Worm (Caenorhabditis elegans) whole organism, young adult: ENCODE measurements around the gene C27A7.5.
"Not testable (repeated sequence)": the region's sequence is repeated elsewhere in the genome, so short reads cannot be mapped to it uniquely, and the experiment has no call there.

Experiments
- F49E8.2 ChIP-seq: sonication (generic microtip); optimal IDR thresholded peaks from 3 replicates; lab custom pipeline; 2017; ENCODE audit warnings: missing genetic modification characterization, mild to moderate bottlenecking, missing compliant biosample characterization, antibody characterized with exemption, moderate library complexity; ENCODE audit not compliant: insufficient read depth
- T26A5.8 ChIP-seq: sonication (generic microtip); optimal IDR thresholded peaks from 2 replicates; lab custom pipeline; 2016; ENCODE audit warnings: missing genetic modification characterization, missing compliant biosample characterization
- Y67H2A.10 ChIP-seq: fragments of 200-800 bp; sonication (Bioruptor generic); conservative IDR thresholded peaks from 2 replicates; pipeline ENCODE4 v1.3.6; 2022; ENCODE audit warnings: missing genetic modification reagents, missing genetic modification characterization, missing compliant biosample characterization
- ama-1 ChIP-seq, 3 experiments: fragments of 150-350 bp in 1 of 3; sonication (generic microtip) in 2 of 3; optimal IDR thresholded peaks; 2 replicates each; lab custom pipeline; 2014 to 2018; ENCODE audit warnings: missing biosample characterization in 2 of 3, missing genetic modification characterization in 2 of 3, missing genetic modification reagents in 2 of 3
- cebp-2 ChIP-seq: fragments of 200-800 bp; sonication (Bioruptor generic); IDR thresholded peaks from 2 replicates; pipeline ENCODE4 v1.3.6; 2022; ENCODE audit warnings: missing genetic modification characterization, missing compliant biosample characterization
- dpff-1 ChIP-seq: sonication (generic microtip); optimal IDR thresholded peaks from 2 replicates; lab custom pipeline; 2017; ENCODE audit warnings: mild to moderate bottlenecking, missing genetic modification characterization, missing compliant biosample characterization
- dpl-1 ChIP-seq: fragments of 150-350 bp; optimal IDR thresholded peaks from 2 replicates; lab custom pipeline; 2014; ENCODE audit warnings: missing biosample characterization, missing genetic modification reagents, missing genetic modification characterization
- hmg-20 ChIP-seq: fragments of 200-800 bp; sonication (Bioruptor generic); IDR thresholded peaks from 2 replicates; pipeline ENCODE4 v1.3.6; 2022; ENCODE audit warnings: missing genetic modification reagents, missing genetic modification characterization, missing compliant biosample characterization
- lag-1 ChIP-seq: fragments of 200-800 bp; sonication (Bioruptor generic); IDR thresholded peaks from 2 replicates; pipeline ENCODE4 v1.3.6; 2022; ENCODE audit warnings: missing genetic modification reagents, missing genetic modification characterization, missing compliant biosample characterization
- lsl-1 ChIP-seq: fragments of 200-800 bp; sonication (Bioruptor generic); optimal IDR thresholded peaks from 2 replicates; lab custom pipeline; 2018; ENCODE audit warnings: mild to moderate bottlenecking, missing genetic modification characterization, moderate library complexity, missing compliant biosample characterization
- madf-6 ChIP-seq: fragments of 200-800 bp; sonication (Bioruptor generic); IDR thresholded peaks from 2 replicates; pipeline ENCODE4 v1.3.6; 2022; ENCODE audit warnings: missing genetic modification reagents, missing genetic modification characterization, missing compliant biosample characterization
- mel-28 ChIP-seq: sonication (generic microtip); optimal IDR thresholded peaks from 2 replicates; lab custom pipeline; 2016; ENCODE audit warnings: borderline replicate concordance, mild to moderate bottlenecking, missing genetic modification characterization, missing compliant biosample characterization
- snpc-4 ChIP-seq, 5 experiments: fragments of 150-350 bp in 1 of 5; sonication (generic microtip) in 4 of 5; optimal IDR thresholded peaks; 2 replicates each; lab custom pipeline; 2014 to 2018; ENCODE audit warnings: missing genetic modification characterization in 5 of 5, missing biosample characterization in 3 of 5, antibody characterized with exemption in 2 of 5, mild to moderate bottlenecking in 2 of 5, missing compliant biosample characterization in 2 of 5, missing genotype in 2 of 5, moderate library complexity in 2 of 5, missing genetic modification reagents in 1 of 5

DNA sequence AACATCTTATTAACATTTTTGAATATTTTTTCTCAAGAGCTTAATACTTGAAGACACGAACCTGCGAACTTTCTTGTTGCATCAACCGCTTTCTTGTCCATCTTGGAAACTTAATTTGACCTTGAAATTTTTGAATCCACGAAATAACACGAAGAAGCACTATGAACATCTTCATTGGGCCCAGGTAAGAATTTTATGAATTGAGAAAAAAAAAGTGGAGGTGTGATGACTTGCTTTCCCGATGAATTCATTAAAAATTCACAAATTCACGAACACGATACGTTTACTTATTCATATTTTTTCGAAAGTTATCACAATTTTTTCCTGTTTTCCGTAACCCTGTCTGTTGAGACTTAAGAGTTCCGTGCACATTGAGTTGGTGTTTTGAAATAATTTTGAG lies 31.4 kb downstream of the C27A7.5 start, which contains the start of gene C27A7.6:
- not testable (repeated sequence) for TF ChIP-seq madf-6; mel-28 (tag; lab: Kevin White, UChicago); lsl-1; ama-1 (optimal IDR thresholded peaks at IDR 0.05; lab: Kevin White, UChicago); ama-1 (GFP tag; optimal IDR thresholded peaks at IDR 0.05; lab: Kevin White, UChicago); T26A5.8 (tag; lab: Kevin White, UChicago); F49E8.2 (tag; lab: Kevin White, UChicago); Y67H2A.10 (GFP tag; lab: Robert Waterston, UW); dpl-1; dpff-1; hmg-20 (GFP tag; lab: Robert Waterston, UW); snpc-4 (GFP tag; optimal IDR thresholded peaks at IDR 0.05; lab: Kevin White, UChicago); snpc-4 (tag; optimal IDR thresholded peaks at IDR 0.05; lab: Kevin White, UChicago); lag-1 (GFP tag; lab: Robert Waterston, UW); cebp-2 (GFP tag; lab: Robert Waterston, UW)
